Fruit fly (Drosophila melanogaster) whole organism, prepupa: ENCODE data around the gene CG14435.

Source experiments
- CG10631 ChIP-seq: fragments of 200-800 bp; sonication (Bioruptor generic); optimal IDR thresholded peaks from 2 replicates; lab custom pipeline; 2016; ENCODE audit warnings: missing biosample characterization, missing genetic modification characterization
- CG10669 ChIP-seq: fragments of 200-800 bp; sonication (Bioruptor generic); optimal IDR thresholded peaks from 3 replicates; lab custom pipeline; 2018; ENCODE audit warnings: missing biosample characterization, mild to moderate bottlenecking, missing genetic modification characterization, moderate library complexity
- CG11294 ChIP-seq: fragments of 200-800 bp; sonication (Bioruptor generic); IDR thresholded peaks from 2 replicates; pipeline ENCODE4 v1.3.6; 2022; ENCODE audit warnings: missing biosample characterization, missing genetic modification characterization
- CG15336 ChIP-seq: fragments of 200-800 bp; sonication (Bioruptor generic); IDR thresholded peaks from 2 replicates; pipeline ENCODE4 v1.3.6; 2022; ENCODE audit warnings: missing biosample characterization, missing genetic modification characterization
- CG1621 ChIP-seq: fragments of 200-800 bp; sonication (Bioruptor generic); optimal IDR thresholded peaks from 3 replicates; lab custom pipeline; 2018; ENCODE audit warnings: missing biosample characterization, mild to moderate bottlenecking, missing genetic modification characterization
- CG16779 ChIP-seq: fragments of 200-800 bp; sonication (Bioruptor generic); optimal IDR thresholded peaks from 3 replicates; lab custom pipeline; 2017; ENCODE audit warnings: missing biosample characterization, mild to moderate bottlenecking, missing genetic modification characterization
- CG3032 ChIP-seq: fragments of 200-800 bp; optimal IDR thresholded peaks from 2 replicates; lab custom pipeline; 2019; ENCODE audit warnings: missing biosample characterization, mild to moderate bottlenecking, missing genetic modification characterization, moderate library complexity
- CG32006 ChIP-seq: fragments of 200-800 bp; sonication (Bioruptor generic); optimal IDR thresholded peaks from 3 replicates; lab custom pipeline; 2017; ENCODE audit warnings: missing biosample characterization, mild to moderate bottlenecking, missing genetic modification characterization
- CG34406 ChIP-seq: fragments of 200-800 bp; sonication (Bioruptor generic); optimal IDR thresholded peaks from 3 replicates; lab custom pipeline; 2016; ENCODE audit warnings: missing biosample characterization, missing genetic modification characterization
- CG3919 ChIP-seq: fragments of 200-800 bp; sonication (Bioruptor generic); optimal IDR thresholded peaks from 3 replicates; lab custom pipeline; 2016; ENCODE audit warnings: missing biosample characterization, missing genetic modification characterization
- CG4318 ChIP-seq: fragments of 200-800 bp; sonication (Bioruptor generic); optimal IDR thresholded peaks from 3 replicates; lab custom pipeline; 2017; ENCODE audit warnings: missing biosample characterization, mild to moderate bottlenecking, missing genetic modification characterization
- CG6163 ChIP-seq: fragments of 200-800 bp; sonication (Bioruptor generic); IDR thresholded peaks from 3 replicates; pipeline ENCODE4 v1.3.6; 2022; ENCODE audit warnings: missing biosample characterization, missing genetic modification characterization
- CG6808 ChIP-seq: fragments of 200-800 bp; sonication (Bioruptor generic); optimal IDR thresholded peaks from 3 replicates; lab custom pipeline; 2017; ENCODE audit warnings: missing biosample characterization, missing genetic modification characterization, mild to moderate bottlenecking, moderate library complexity, missing genetic modification reagents
- CG7368 ChIP-seq: fragments of 200-800 bp; sonication (Bioruptor generic); optimal IDR thresholded peaks from 3 replicates; lab custom pipeline; 2016; ENCODE audit warnings: missing biosample characterization, missing genetic modification characterization
- CG8119 ChIP-seq: fragments of 200-800 bp; sonication (Bioruptor generic); IDR thresholded peaks from 3 replicates; pipeline ENCODE4 v1.3.6; 2022; ENCODE audit warnings: missing biosample characterization, missing genetic modification characterization
- CG8632 ChIP-seq: fragments of 200-800 bp; sonication (Bioruptor generic); optimal IDR thresholded peaks from 3 replicates; lab custom pipeline; 2016; ENCODE audit warnings: missing biosample characterization, missing genetic modification characterization
- CG9139 ChIP-seq: fragments of 200-800 bp; sonication (Bioruptor generic); optimal IDR thresholded peaks from 3 replicates; lab custom pipeline; 2017; ENCODE audit warnings: missing biosample characterization, mild to moderate bottlenecking, missing genetic modification characterization
- Eip75B ChIP-seq: fragments of 200-800 bp; sonication (Bioruptor generic); optimal IDR thresholded peaks from 3 replicates; lab custom pipeline; 2016; ENCODE audit warnings: missing biosample characterization, missing genetic modification characterization
- Eip78C ChIP-seq: fragments of 200-800 bp; sonication (Bioruptor generic); peaks from one replicate; lab custom pipeline; 2016; ENCODE audit warnings: missing biosample characterization, missing genetic modification characterization
- Ets21C ChIP-seq: fragments of 200-800 bp; sonication (Bioruptor generic); optimal IDR thresholded peaks from 3 replicates; lab custom pipeline; 2016; ENCODE audit warnings: missing biosample characterization, missing genetic modification characterization
- Ets96B ChIP-seq: fragments of 200-800 bp; optimal IDR thresholded peaks from 2 replicates; lab custom pipeline; 2019; ENCODE audit warnings: missing biosample characterization, mild to moderate bottlenecking, missing genetic modification characterization, moderate library complexity
- Gug ChIP-seq: fragments of 200-800 bp; sonication (Bioruptor generic); IDR thresholded peaks from 2 replicates; pipeline ENCODE4 v1.3.6; 2022; ENCODE audit warnings: missing biosample characterization, missing genetic modification characterization
- Hr38 ChIP-seq: sonication (Bioruptor generic); optimal IDR thresholded peaks from 2 replicates; lab custom pipeline; 2016; ENCODE audit warnings: missing biosample characterization, missing genetic modification characterization
- Hr4 ChIP-seq: fragments of 200-800 bp; sonication (Bioruptor generic); optimal IDR thresholded peaks from 3 replicates; lab custom pipeline; 2016; ENCODE audit warnings: missing biosample characterization, missing genetic modification characterization
- OdsH ChIP-seq: fragments of 200-800 bp; sonication (Bioruptor generic); optimal IDR thresholded peaks from 3 replicates; lab custom pipeline; 2016; ENCODE audit warnings: missing biosample characterization, missing genetic modification characterization
- Sox14 ChIP-seq: fragments of 200-800 bp; sonication (Bioruptor generic); optimal IDR thresholded peaks from 3 replicates; lab custom pipeline; 2016; ENCODE audit warnings: missing biosample characterization, missing genetic modification characterization
- Sox15 ChIP-seq: fragments of 200-800 bp; sonication (Bioruptor generic); optimal IDR thresholded peaks from 3 replicates; lab custom pipeline; 2016; ENCODE audit warnings: missing biosample characterization, missing genetic modification characterization
- achi ChIP-seq: fragments of 200-800 bp; sonication (Bioruptor generic); optimal IDR thresholded peaks from 3 replicates; lab custom pipeline; 2016; ENCODE audit warnings: missing biosample characterization, missing genetic modification characterization
- acj6 ChIP-seq: fragments of 200-800 bp; sonication (Bioruptor generic); optimal IDR thresholded peaks from 3 replicates; lab custom pipeline; 2016; ENCODE audit warnings: missing biosample characterization, missing genetic modification characterization
- dac ChIP-seq: fragments of 200-800 bp; sonication (Bioruptor generic); optimal IDR thresholded peaks from 2 replicates; lab custom pipeline; 2017; ENCODE audit warnings: missing biosample characterization, mild to moderate bottlenecking, missing genetic modification characterization
- eg ChIP-seq: fragments of 200-800 bp; sonication (Bioruptor generic); IDR thresholded peaks from 3 replicates; pipeline ENCODE4 v1.3.6; 2022; ENCODE audit warnings: missing biosample characterization, missing genetic modification characterization
- esn ChIP-seq: fragments of 200-800 bp; sonication (Bioruptor generic); optimal IDR thresholded peaks from 2 replicates; lab custom pipeline; 2016; ENCODE audit warnings: missing biosample characterization, mild to moderate bottlenecking, missing genetic modification characterization, moderate library complexity
- fd59A ChIP-seq: fragments of 200-800 bp; sonication (Bioruptor generic); optimal IDR thresholded peaks from 2 replicates; lab custom pipeline; 2017; ENCODE audit warnings: missing biosample characterization, mild to moderate bottlenecking, missing genetic modification characterization, missing genetic modification reagents
- fkh ChIP-seq: fragments of 200-800 bp; sonication (Bioruptor generic); optimal IDR thresholded peaks from 3 replicates; lab custom pipeline; 2017; ENCODE audit warnings: missing biosample characterization, mild to moderate bottlenecking, missing genetic modification characterization, moderate library complexity
- lz ChIP-seq: fragments of 200-800 bp; sonication (Bioruptor generic); optimal IDR thresholded peaks from 3 replicates; lab custom pipeline; 2016; ENCODE audit warnings: missing biosample characterization, missing genetic modification characterization
- net ChIP-seq: fragments of 200-800 bp; sonication (Bioruptor generic); optimal IDR thresholded peaks from 3 replicates; lab custom pipeline; 2016; ENCODE audit warnings: missing biosample characterization, missing genetic modification characterization
- pdm3 ChIP-seq: fragments of 200-800 bp; sonication (Bioruptor generic); optimal IDR thresholded peaks from 3 replicates; lab custom pipeline; 2016; ENCODE audit warnings: missing biosample characterization, missing genetic modification characterization
- salr ChIP-seq, 2 experiments: fragments of 200-800 bp; sonication (Bioruptor generic); optimal IDR thresholded peaks; 3 replicates each; lab custom pipeline; 2016 to 2018; ENCODE audit warnings: missing biosample characterization in 2 of 2, missing genetic modification characterization in 2 of 2, mild to moderate bottlenecking in 1 of 2
- spab ChIP-seq: fragments of 200-800 bp; sonication (Bioruptor generic); optimal IDR thresholded peaks from 2 replicates; lab custom pipeline; 2017; ENCODE audit warnings: missing biosample characterization, mild to moderate bottlenecking, missing genetic modification characterization, missing genetic modification reagents
- svp ChIP-seq: fragments of 200-800 bp; sonication (Bioruptor generic); peaks from one replicate; lab custom pipeline; 2016; ENCODE audit warnings: missing biosample characterization, missing genetic modification characterization
- vri ChIP-seq: fragments of 200-800 bp; sonication (Bioruptor generic); optimal IDR thresholded peaks from 3 replicates; lab custom pipeline; 2016; ENCODE audit warnings: missing biosample characterization, mild to moderate bottlenecking, missing genetic modification characterization

Gene CG14435

DNA sequence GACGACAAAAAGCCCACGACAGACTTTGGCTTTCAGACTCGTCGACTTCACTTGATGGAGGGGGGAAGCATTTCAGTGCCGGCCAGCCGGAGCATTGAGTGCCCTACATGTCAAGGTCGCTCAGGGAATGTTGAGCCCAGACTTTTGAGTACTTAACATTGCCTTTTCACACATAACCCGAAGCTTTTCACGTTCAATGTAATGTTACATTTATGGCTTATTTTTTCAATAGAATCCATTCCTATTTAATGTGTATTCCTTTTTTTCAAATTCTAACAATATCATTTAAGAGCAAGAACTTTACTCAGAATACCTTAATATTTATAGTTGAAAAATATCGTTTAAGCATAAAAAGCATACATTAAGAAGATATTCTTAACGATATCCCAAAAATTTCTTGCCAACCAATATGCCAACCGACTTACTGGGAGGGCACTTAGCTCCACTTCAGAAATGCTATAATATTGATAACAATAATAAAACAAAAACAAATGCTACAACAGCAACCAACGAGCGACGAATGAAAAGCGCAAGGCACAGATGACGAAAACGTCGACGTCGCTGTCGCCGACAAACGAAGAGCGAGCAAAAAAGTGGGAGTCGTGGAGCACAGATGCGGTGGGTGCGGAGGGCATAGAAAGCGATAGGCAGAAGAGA is 16.2 kb upstream of the CG14435 start (continued):
- TF ChIP-seq CG8632 (GFP tag; lab: Kevin White, UChicago): peak; percentile 24
- no peak for TF ChIP-seq fkh
- no peak for TF ChIP-seq dac (GFP tag; lab: Kevin White, UChicago)
- peak; percentile 71 for TF ChIP-seq CG16779 (tag; lab: Kevin White, UChicago)
- TF ChIP-seq CG8119: no peak; the same call in 2 of the 3 replicates
- TF ChIP-seq CG6163 (GFP tag; lab: Robert Waterston, UW): peak; percentile 74
- peak; percentile 12 for TF ChIP-seq acj6
- no peak for TF ChIP-seq Ets21C (GFP tag; lab: Kevin White, UChicago)
- TF ChIP-seq CG3919 (GFP tag; lab: Kevin White, UChicago): peak; percentile 84

DNA sequence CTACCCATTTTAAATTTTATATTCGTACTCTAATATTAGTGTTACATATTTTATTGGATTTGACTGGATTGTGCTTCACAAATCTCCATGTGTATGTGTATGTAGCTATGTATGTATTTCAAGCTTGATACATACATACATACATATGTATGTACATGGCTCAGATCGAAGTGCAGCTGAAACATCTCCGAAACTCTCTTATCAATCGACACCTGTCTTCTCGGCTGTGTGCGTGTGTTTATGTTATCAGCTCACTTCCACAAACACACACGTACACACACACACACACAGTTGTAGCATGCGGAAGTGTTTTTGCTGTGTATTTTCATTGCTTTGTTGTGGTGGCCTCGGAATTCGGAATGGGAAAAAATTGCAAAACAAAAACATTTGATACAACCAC is 15.5 kb upstream of the CG14435 start:
- TF ChIP-seq Eip78C (GFP tag; lab: Kevin White, UChicago) (peak; percentile 11), Ets21C (GFP tag; lab: Kevin White, UChicago) (no peak), lz (GFP tag; lab: Kevin White, UChicago) (no peak)

DNA sequence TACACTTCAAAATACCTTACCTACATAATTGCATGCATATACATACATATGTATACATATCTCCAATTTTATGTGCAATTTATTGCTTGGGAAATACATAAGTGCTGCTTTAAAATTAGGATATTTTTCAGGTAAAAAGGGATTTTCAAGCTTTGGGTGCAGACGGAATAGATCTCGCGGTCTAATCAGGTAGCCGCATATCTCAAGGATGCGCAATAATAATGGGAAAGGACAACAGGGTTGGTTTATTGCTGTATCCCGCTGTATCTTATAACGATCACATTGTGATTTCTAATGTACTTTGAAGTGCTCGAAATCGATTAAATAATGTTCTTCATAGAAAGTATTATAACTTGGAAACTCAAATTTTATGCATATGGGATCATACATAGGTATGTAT is 14.0 kb upstream of the CG14435 start:
- no peak for TF ChIP-seq CG15336

DNA sequence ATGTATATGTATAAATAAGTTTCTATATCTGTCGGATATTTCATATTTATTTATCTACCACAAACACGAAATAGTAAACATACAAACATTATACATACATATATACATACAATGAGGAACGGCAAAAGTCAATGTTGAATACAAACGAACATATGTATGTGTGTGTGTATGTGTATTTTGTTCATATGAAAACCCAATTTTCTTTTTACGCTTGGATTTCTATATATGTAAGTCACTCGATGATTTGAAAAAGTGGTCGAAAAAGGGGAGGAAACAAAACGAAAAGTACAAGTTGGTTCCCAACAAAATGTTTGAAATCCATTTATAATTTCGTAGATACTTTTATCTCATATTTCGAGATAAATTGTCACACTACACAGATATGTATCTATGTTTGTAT is 13.5 kb upstream of the CG14435 start:
- no peak for TF ChIP-seq CG10631 (GFP tag; lab: Kevin White, UChicago)
- no peak for TF ChIP-seq esn (GFP tag; lab: Kevin White, UChicago)
- TF ChIP-seq dac (GFP tag; lab: Kevin White, UChicago): no peak
- no peak for TF ChIP-seq CG15336
- TF ChIP-seq svp (GFP tag; lab: Kevin White, UChicago): no peak
- no peak for TF ChIP-seq CG8632 (GFP tag; lab: Kevin White, UChicago)
- no peak for TF ChIP-seq Hr38 (GFP tag; lab: Kevin White, UChicago)
- no peak for TF ChIP-seq OdsH (GFP tag; lab: Kevin White, UChicago)
- no peak for TF ChIP-seq CG10669 (GFP tag; lab: Kevin White, UChicago)
- TF ChIP-seq pdm3 (GFP tag; lab: Kevin White, UChicago): no peak
- no peak for TF ChIP-seq CG9139 (GFP tag; lab: Kevin White, UChicago)
- no peak for TF ChIP-seq net (GFP tag; lab: Kevin White, UChicago)

DNA sequence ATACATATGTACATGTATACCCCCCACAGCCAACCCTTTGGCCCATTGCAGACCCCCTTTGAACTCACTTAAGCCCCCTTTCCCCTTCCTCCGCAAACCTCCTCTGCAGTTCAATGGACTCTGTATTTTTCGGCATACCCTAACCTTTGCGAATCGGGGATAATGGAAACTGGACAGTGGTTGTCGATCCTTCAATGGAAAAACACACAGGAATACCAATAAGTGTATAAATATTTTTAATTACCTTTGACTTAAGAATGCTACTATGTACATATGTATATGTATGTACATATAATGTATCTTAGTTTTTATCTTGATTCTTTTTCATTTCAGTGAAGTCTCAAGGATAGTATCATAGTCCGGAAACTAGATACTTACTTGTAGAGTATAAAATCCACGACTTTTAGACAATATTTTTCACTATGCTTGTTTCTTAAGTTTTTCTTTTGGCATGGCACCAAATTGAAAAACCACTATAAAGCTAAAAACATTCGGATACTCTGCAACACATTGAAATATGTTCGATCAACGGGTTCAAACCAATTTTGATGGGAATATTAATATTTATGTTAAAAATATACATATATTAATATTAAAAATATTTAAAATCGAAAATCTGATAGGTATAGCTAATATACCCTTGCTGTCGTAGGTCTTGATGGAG is 12.7 kb upstream of the CG14435 start:
- TF ChIP-seq Eip78C (GFP tag; lab: Kevin White, UChicago) (peak; percentile 87), CG1621 (no peak), CG32006 (peak; percentile 79), CG6808 (GFP tag; lab: Kevin White, UChicago) (peak; percentile 14), Gug (GFP tag; lab: Robert Waterston, UW) (no peak), fkh (no peak), Hr4 (peak; percentile 53), Sox14 (peak; percentile 17), Eip75B (GFP tag; lab: Kevin White, UChicago) (peak; percentile 29), CG7368 (GFP tag; lab: Kevin White, UChicago) (peak; percentile 2), CG34406 (GFP tag; lab: Kevin White, UChicago) (peak; percentile 51), Ets96B (tag; lab: Kevin White, UChicago) (peak; percentile 26), CG4318 (GFP tag; lab: Kevin White, UChicago) (peak; percentile 49), CG3032 (tag; lab: Kevin White, UChicago) (peak; percentile 10), eg (GFP tag; lab: Robert Waterston, UW) (peak; percentile 83), vri (no peak), spab (GFP tag; lab: Kevin White, UChicago) (no peak), Sox15 (GFP tag; lab: Kevin White, UChicago) (peak; percentile 7), CG11294 (GFP tag; lab: Robert Waterston, UW) (peak; percentile 54), CG8632 (GFP tag; lab: Kevin White, UChicago) (peak; percentile 56), pdm3 (GFP tag; lab: Kevin White, UChicago) (peak; percentile 47), salr (GFP tag; optimal IDR thresholded peaks at IDR 0.05; lab: Kevin White, UChicago) (peak in 1 of 2 experiments; percentile 53), CG9139 (GFP tag; lab: Kevin White, UChicago) (peak; percentile 21), CG10631 (GFP tag; lab: Kevin White, UChicago) (peak; percentile 54), fd59A (GFP tag; lab: Kevin White, UChicago) (no peak), CG3919 (GFP tag; lab: Kevin White, UChicago) (peak; percentile 56), lz (GFP tag; lab: Kevin White, UChicago) (peak; percentile 60), achi (GFP tag; lab: Kevin White, UChicago) (peak; percentile 52)
